Worm (Caenorhabditis elegans) whole organism, young adult: Measurements from ENCODE around the gene dsl-5.

Experiments used
- F55B11.4 ChIP-seq: sonication (generic microtip); optimal IDR thresholded peaks from 2 replicates; lab custom pipeline; 2016; ENCODE audit warnings: missing compliant biosample characterization, missing genetic modification characterization, borderline replicate concordance; ENCODE audit not compliant: insufficient read depth
- ama-1 ChIP-seq, 3 experiments: fragments of 150-350 bp in 1 of 3; sonication (generic microtip) in 2 of 3; optimal IDR thresholded peaks; 2 replicates each; lab custom pipeline; 2014 to 2018; ENCODE audit warnings: missing biosample characterization in 2 of 3, missing genetic modification characterization in 2 of 3, missing genetic modification reagents in 2 of 3
- let-607 ChIP-seq, 2 experiments: fragments of 200-800 bp in 1 of 2; sonication (Bioruptor generic) in 1 of 2; sonication (generic microtip) in 1 of 2; optimal IDR thresholded peaks; 2 replicates each; lab custom pipeline; 2016 to 2018; ENCODE audit warnings: mild to moderate bottlenecking in 2 of 2, missing compliant biosample characterization in 2 of 2, missing genetic modification characterization in 2 of 2, moderate library complexity in 2 of 2, missing genotype in 1 of 2
- lin-26 ChIP-seq: fragments of 200-800 bp; sonication (Bioruptor generic); IDR thresholded peaks from 2 replicates; pipeline ENCODE4 v1.3.6; 2022; ENCODE audit warnings: missing genetic modification reagents, missing genetic modification characterization, missing compliant biosample characterization
- nfya-1 ChIP-seq: sonication (generic microtip); optimal IDR thresholded peaks from 2 replicates; lab custom pipeline; 2017; ENCODE audit warnings: antibody characterized with exemption, missing compliant biosample characterization, missing genetic modification characterization, borderline replicate concordance; ENCODE audit not compliant: insufficient read depth
- nfyb-1 ChIP-seq: fragments of 200-800 bp; sonication (Bioruptor generic); IDR thresholded peaks from 2 replicates; pipeline ENCODE4 v1.3.6; 2022; ENCODE audit warnings: missing genetic modification reagents, missing genetic modification characterization, missing compliant biosample characterization
- pha-4 ChIP-seq: fragments of 150-350 bp; sonication (generic microtip); optimal IDR thresholded peaks from 2 replicates; lab custom pipeline; 2014; ENCODE audit warnings: missing biosample characterization, missing genetic modification reagents, missing genetic modification characterization
- tbp1 ChIP-seq: fragments of 200-800 bp; sonication (Bioruptor generic); optimal IDR thresholded peaks from 2 replicates; lab custom pipeline; 2018; ENCODE audit warnings: mild to moderate bottlenecking, missing genetic modification characterization, missing compliant biosample characterization

DNA sequence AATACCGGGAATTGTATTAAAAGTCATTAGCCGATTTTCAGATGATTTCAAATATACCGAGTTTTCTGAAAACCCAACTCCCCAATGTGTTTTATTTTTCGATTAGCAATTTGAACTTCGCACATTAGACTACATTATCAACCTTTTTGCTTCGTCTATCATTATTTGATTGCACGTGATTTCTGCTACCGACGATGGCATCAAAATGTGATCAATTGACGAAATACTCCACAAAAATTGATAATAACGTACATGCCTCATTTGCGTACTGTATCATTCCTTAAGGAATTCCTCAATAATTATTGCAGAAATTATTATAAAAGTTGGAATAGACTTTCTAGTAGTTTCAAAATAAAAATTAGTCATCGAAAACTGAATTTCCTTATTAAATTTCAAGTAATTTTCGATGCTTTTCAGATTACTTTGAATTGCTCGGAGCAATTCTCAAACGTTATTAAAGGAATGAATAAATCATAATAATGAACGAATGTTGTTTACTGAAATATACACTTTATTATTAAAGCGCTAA, 3.0 kb upstream of the dsl-5 start:
- TF ChIP-seq pha-4 (tag; lab: Kevin White, UChicago) (no peak), ama-1 (optimal IDR thresholded peaks at IDR 0.05; lab: Kevin White, UChicago) (no peak), ama-1 (GFP tag; optimal IDR thresholded peaks at IDR 0.05; lab: Kevin White, UChicago) (no peak), tbp1 (GFP tag; lab: Kevin White, UChicago) (no peak), let-607 (tag; optimal IDR thresholded peaks at IDR 0.05; lab: Kevin White, UChicago) (no peak), lin-26 (GFP tag; lab: Robert Waterston, UW) (no peak), F55B11.4 (tag; lab: Kevin White, UChicago) (no peak), nfya-1 (tag; lab: Kevin White, UChicago) (no peak), nfyb-1 (no peak)
